Worm (Caenorhabditis elegans): Measurements from ENCODE around the gene F49C12.12.

Gene F49C12.12

ce11 chrIV:9321039-9321851, at the start of gene F49C12.12, which contains the start of gene vha-17:
F49C12.12 (minus strand) TSS chrIV:9321089.
vha-17 (plus strand) TSS chrIV:9321801.
- TF ChIP-seq cog-1 (tag; optimal IDR thresholded peaks at IDR 0.05) = no peak
- TF ChIP-seq med-1 (GFP tag; optimal IDR thresholded peaks at IDR 0.05; ENCODE audit: insufficient read depth) = no peak
- no peak for TF ChIP-seq ref-1 (GFP tag; conservative IDR thresholded peaks at IDR 0.05)
- TF ChIP-seq ztf-29 (GFP tag; IDR thresholded peaks at IDR 0.05) = no peak
- 0 out of 2 replicates have a peak, but pooled peaks have one; percentile 46 for TF ChIP-seq T22C8.4 (GFP tag; IDR thresholded peaks at IDR 0.05)
- no peak for TF ChIP-seq ztf-23 (GFP tag; IDR thresholded peaks at IDR 0.05)
- TF ChIP-seq flt-1 (GFP tag; IDR thresholded peaks at IDR 0.05) = no peak

ce11 chrIV:9367852-9368627, 47.2 kb upstream of the F49C12.12 start:
- no peak for TF ChIP-seq ref-1 (GFP tag; conservative IDR thresholded peaks at IDR 0.05)
- TF ChIP-seq klf-2 (GFP tag; conservative IDR thresholded peaks at IDR 0.05) = no peak
- TF ChIP-seq cog-1 (tag; optimal IDR thresholded peaks at IDR 0.05) = no peak
- no peak for TF ChIP-seq tab-1 (GFP tag; IDR thresholded peaks at IDR 0.05)
- TF ChIP-seq ztf-29 (GFP tag; IDR thresholded peaks at IDR 0.05) = no peak
- no peak for TF ChIP-seq med-1 (GFP tag; optimal IDR thresholded peaks at IDR 0.05; ENCODE audit: insufficient read depth)
- no peak for TF ChIP-seq T22C8.4 (GFP tag; IDR thresholded peaks at IDR 0.05)
- no peak for TF ChIP-seq flt-1 (GFP tag; IDR thresholded peaks at IDR 0.05)
- TF ChIP-seq ztf-23 (GFP tag; IDR thresholded peaks at IDR 0.05) = no peak

- TF ChIP-seq tab-1 (GFP tag; IDR thresholded peaks at IDR 0.05) = no peak
- no peak for TF ChIP-seq med-1 (GFP tag; optimal IDR thresholded peaks at IDR 0.05; ENCODE audit: insufficient read depth)
- TF ChIP-seq flt-1 (GFP tag; IDR thresholded peaks at IDR 0.05) = no peak
- no peak for TF ChIP-seq ztf-29 (GFP tag; IDR thresholded peaks at IDR 0.05)
- no peak for TF ChIP-seq cog-1 (tag; optimal IDR thresholded peaks at IDR 0.05)
- TF ChIP-seq ztf-23 (GFP tag; IDR thresholded peaks at IDR 0.05) = no peak
- no peak for TF ChIP-seq T22C8.4 (GFP tag; IDR thresholded peaks at IDR 0.05)
- TF ChIP-seq ref-1 (GFP tag; conservative IDR thresholded peaks at IDR 0.05) = no peak
- TF ChIP-seq klf-2 (GFP tag; conservative IDR thresholded peaks at IDR 0.05) = no peak
Observed at ce11 chrIV:9366411-9366810, 45.5 kb upstream of the F49C12.12 start, which contains the start of gene pezo-1. pezo-1 (minus strand) TSS chrIV:9366511.

- TF ChIP-seq T22C8.4 (GFP tag; IDR thresholded peaks at IDR 0.05) (no peak), klf-2 (GFP tag; conservative IDR thresholded peaks at IDR 0.05) (no peak), cog-1 (tag; optimal IDR thresholded peaks at IDR 0.05) (no peak), ztf-29 (GFP tag; IDR thresholded peaks at IDR 0.05) (no peak), med-1 (GFP tag; optimal IDR thresholded peaks at IDR 0.05; ENCODE audit: insufficient read depth) (no peak), ztf-23 (GFP tag; IDR thresholded peaks at IDR 0.05) (no peak), ref-1 (GFP tag; conservative IDR thresholded peaks at IDR 0.05) (no peak)
Observed at ce11 chrIV:9353728-9354127, 32.8 kb upstream of the F49C12.12 start.

ce11 chrIV:9343102-9343599, 22.3 kb upstream of the F49C12.12 start, which contains the start of gene pigc-1:
pigc-1 (minus strand) TSS chrIV:9343152.
- TF ChIP-seq klf-2 (GFP tag; conservative IDR thresholded peaks at IDR 0.05) = no peak
- TF ChIP-seq ztf-29 (GFP tag; IDR thresholded peaks at IDR 0.05) = no peak
- TF ChIP-seq cog-1 (tag; optimal IDR thresholded peaks at IDR 0.05) = no peak
- no peak for TF ChIP-seq med-1 (GFP tag; optimal IDR thresholded peaks at IDR 0.05; ENCODE audit: insufficient read depth)
- TF ChIP-seq ztf-23 (GFP tag; IDR thresholded peaks at IDR 0.05) = no peak
- no peak for TF ChIP-seq ref-1 (GFP tag; conservative IDR thresholded peaks at IDR 0.05)
- TF ChIP-seq tab-1 (GFP tag; IDR thresholded peaks at IDR 0.05) = no peak
- no peak for TF ChIP-seq flt-1 (GFP tag; IDR thresholded peaks at IDR 0.05)
- no peak for TF ChIP-seq T22C8.4 (GFP tag; IDR thresholded peaks at IDR 0.05)

- TF ChIP-seq med-1 (GFP tag; optimal IDR thresholded peaks at IDR 0.05; ENCODE audit: insufficient read depth) (no peak), cog-1 (tag; optimal IDR thresholded peaks at IDR 0.05) (no peak), tab-1 (GFP tag; IDR thresholded peaks at IDR 0.05) (no peak), ztf-23 (GFP tag; IDR thresholded peaks at IDR 0.05) (no peak), T22C8.4 (GFP tag; IDR thresholded peaks at IDR 0.05) (no peak), klf-2 (GFP tag; conservative IDR thresholded peaks at IDR 0.05) (no peak), ref-1 (GFP tag; conservative IDR thresholded peaks at IDR 0.05) (no peak), flt-1 (GFP tag; IDR thresholded peaks at IDR 0.05) (no peak), ztf-29 (GFP tag; IDR thresholded peaks at IDR 0.05) (no peak)
Observed at ce11 chrIV:9341591-9341990, 20.7 kb upstream of the F49C12.12 start, which contains the start of gene vps-26. vps-26 (minus strand) TSS chrIV:9341790.

- no peak for TF ChIP-seq ztf-29 (GFP tag; IDR thresholded peaks at IDR 0.05)
- no peak for TF ChIP-seq cog-1 (tag; optimal IDR thresholded peaks at IDR 0.05)
- TF ChIP-seq T22C8.4 (GFP tag; IDR thresholded peaks at IDR 0.05) = no peak
- TF ChIP-seq ztf-23 (GFP tag; IDR thresholded peaks at IDR 0.05) = no peak
- TF ChIP-seq ref-1 (GFP tag; conservative IDR thresholded peaks at IDR 0.05) = no peak
- TF ChIP-seq med-1 (GFP tag; optimal IDR thresholded peaks at IDR 0.05; ENCODE audit: insufficient read depth) = no peak
- TF ChIP-seq tab-1 (GFP tag; IDR thresholded peaks at IDR 0.05) = no peak
- no peak for TF ChIP-seq flt-1 (GFP tag; IDR thresholded peaks at IDR 0.05)
- TF ChIP-seq klf-2 (GFP tag; conservative IDR thresholded peaks at IDR 0.05) = no peak
Observed at ce11 chrIV:9339205-9339604, 18.3 kb upstream of the F49C12.12 start, which contains the start of gene T20D3.6. T20D3.6 (minus strand) TSS chrIV:9339305.

ce11 chrIV:9336538-9337090, 15.7 kb upstream of the F49C12.12 start, which contains the start of gene T20D3.5:
T20D3.5 (plus strand) TSS chrIV:9337040.
- no peak for TF ChIP-seq ref-1 (GFP tag; conservative IDR thresholded peaks at IDR 0.05)
